Worm (Caenorhabditis elegans) whole organism, late embryonic: ENCODE data around the gene clec-84.

ENCODE experiments used
- ama-1 ChIP-seq: fragments of 150-350 bp; optimal IDR thresholded peaks from 2 replicates; lab custom pipeline; 2014
- ceh-2 ChIP-seq: sonication (generic microtip); optimal IDR thresholded peaks from 2 replicates; lab custom pipeline; 2016; ENCODE audit warnings: missing genotype, missing genetic modification characterization, missing compliant biosample characterization
- ceh-45 ChIP-seq: fragments of 200-800 bp; sonication (Bioruptor generic); IDR thresholded peaks from 2 replicates; pipeline ENCODE4 v1.3.6; 2022; ENCODE audit warnings: missing genetic modification reagents, missing genetic modification characterization, missing compliant biosample characterization
- fkh-6 ChIP-seq: sonication (generic microtip); optimal IDR thresholded peaks from 2 replicates; lab custom pipeline; 2016; ENCODE audit warnings: missing genetic modification characterization, missing compliant biosample characterization
- hlh-15 ChIP-seq: sonication (generic microtip); optimal IDR thresholded peaks from 2 replicates; lab custom pipeline; 2016; ENCODE audit warnings: missing genetic modification characterization, missing compliant biosample characterization
- pag-3 ChIP-seq: sonication (generic microtip); optimal IDR thresholded peaks from 2 replicates; lab custom pipeline; 2016; ENCODE audit warnings: missing compliant biosample characterization, missing genetic modification characterization, borderline replicate concordance
- pha-4 ChIP-seq: fragments of 150-350 bp; optimal IDR thresholded peaks from 2 replicates; lab custom pipeline; 2018; ENCODE audit warnings: missing biosample characterization, missing genetic modification reagents, missing genetic modification characterization
- sdc-2 ChIP-seq: sonication (generic microtip); optimal IDR thresholded peaks from 2 replicates; lab custom pipeline; 2016; ENCODE audit warnings: missing genotype, missing genetic modification characterization, missing compliant biosample characterization
- unc-3 ChIP-seq, 2 experiments: fragments of 200-800 bp in 1 of 2; sonication (Bioruptor generic) in 1 of 2; sonication (generic microtip) in 1 of 2; conservative IDR thresholded peaks in 1 of 2; optimal IDR thresholded peaks in 1 of 2; 2 replicates each; pipeline versions ENCODE4 v1.3.6 to Lab custom; 2016 to 2022; ENCODE audit warnings: missing compliant biosample characterization in 2 of 2, missing genetic modification characterization in 2 of 2, missing genetic modification reagents in 1 of 2
- unc-42 ChIP-seq: sonication (generic microtip); optimal IDR thresholded peaks from 2 replicates; lab custom pipeline; 2016; ENCODE audit warnings: missing genotype, missing genetic modification characterization, missing compliant biosample characterization

- TF ChIP-seq sdc-2 (tag; lab: Kevin White, UChicago) (no peak), hlh-15 (tag; lab: Kevin White, UChicago) (no peak), pha-4 (no peak), fkh-6 (tag; lab: Kevin White, UChicago) (no peak), ceh-45 (no peak), pag-3 (tag; lab: Kevin White, UChicago) (no peak), unc-42 (tag; lab: Kevin White, UChicago) (no peak), ama-1 (lab: Kevin White, UChicago) (no peak), unc-3 (GFP tag; conservative IDR thresholded peaks at IDR 0.05; lab: Robert Waterston, UW) (no peak), unc-3 (tag; optimal IDR thresholded peaks at IDR 0.05; lab: Kevin White, UChicago) (no peak), ceh-2 (tag; lab: Kevin White, UChicago) (no peak)
Measured at ce11 chrIV:2832587-2832986, 9.7 kb upstream of the clec-84 start, which contains the start of the genes Y54G2A.48 and pudl-1.
